Worm (Caenorhabditis elegans) whole organism, L4 larva: ENCODE measurements around the gene H35B03.1.

ENCODE experiments used
- ceh-32 ChIP-seq: sonication (generic microtip); optimal IDR thresholded peaks from 2 replicates; lab custom pipeline; 2016; ENCODE audit warnings: mild to moderate bottlenecking, missing genetic modification characterization, missing compliant biosample characterization; ENCODE audit not compliant: poor library complexity
- ceh-82 ChIP-seq: sonication (generic microtip); optimal IDR thresholded peaks from 2 replicates; lab custom pipeline; 2017; ENCODE audit warnings: missing biosample characterization, missing genetic modification characterization
- daf-12 ChIP-seq: fragments of 150-350 bp; optimal IDR thresholded peaks from 2 replicates; lab custom pipeline; 2014; ENCODE audit warnings: missing biosample characterization, missing genetic modification reagents, missing genetic modification characterization
- egl-27 ChIP-seq: sonication (generic microtip); optimal IDR thresholded peaks from 3 replicates; lab custom pipeline; 2017; ENCODE audit warnings: missing biosample characterization, missing genetic modification reagents, missing genetic modification characterization
- fkh-10 ChIP-seq: fragments of 150-350 bp; optimal IDR thresholded peaks from 2 replicates; lab custom pipeline; 2014; ENCODE audit warnings: missing biosample characterization, missing genetic modification reagents, missing genetic modification characterization
- fos-1 ChIP-seq: fragments of 150-350 bp; optimal IDR thresholded peaks from 2 replicates; lab custom pipeline; 2014; ENCODE audit warnings: missing biosample characterization, missing genetic modification characterization
- lin-39 ChIP-seq: fragments of 150-350 bp; optimal IDR thresholded peaks from 2 replicates; lab custom pipeline; 2014; ENCODE audit warnings: missing biosample characterization, missing genetic modification reagents, missing genetic modification characterization
- madf-5 ChIP-seq, 2 experiments: fragments of 200-800 bp; sonication (Bioruptor generic); IDR thresholded peaks; 2 replicates each; pipeline ENCODE4 v1.3.6; 2022; ENCODE audit warnings: missing compliant biosample characterization in 2 of 2, missing genetic modification characterization in 2 of 2
- nhr-25 ChIP-seq: sonication (generic microtip); optimal IDR thresholded peaks from 2 replicates; lab custom pipeline; 2017; ENCODE audit warnings: missing genetic modification characterization, mild to moderate bottlenecking, missing compliant biosample characterization, antibody characterized with exemption, moderate library complexity, borderline replicate concordance; ENCODE audit not compliant: insufficient read depth

ce11 chrIV:5749874-5750273 is 24.5 kb downstream of the H35B03.1 start:
- TF ChIP-seq fkh-10 (GFP tag; lab: Kevin White, UChicago) (no peak), fos-1 (tag; lab: Kevin White, UChicago) (no peak), egl-27 (no peak), nhr-25 (tag; lab: Kevin White, UChicago) (peak; percentile 32), madf-5 (GFP tag; IDR thresholded peaks at IDR 0.05; lab: Robert Waterston, UW) (no peak), ceh-82 (tag; lab: Kevin White, UChicago) (no peak), lin-39 (tag; lab: Kevin White, UChicago) (no peak), daf-12 (tag; lab: Kevin White, UChicago) (no peak), ceh-32 (tag; lab: Kevin White, UChicago) (no peak)
